Worm (Caenorhabditis elegans) whole organism, L1 larva: Measurements from ENCODE around the gene Y34B4A.10.
A peak's percentile ranks its signal among the peaks of the same experiment; 100 is the strongest.

Source experiments
- C04F5.9 ChIP-seq: sonication (generic microtip); optimal IDR thresholded peaks from 2 replicates; lab custom pipeline; 2016; ENCODE audit warnings: missing genetic modification characterization, missing compliant biosample characterization
- C16A3.4 ChIP-seq: fragments of 150-350 bp; optimal IDR thresholded peaks from 2 replicates; lab custom pipeline; 2014; ENCODE audit warnings: missing biosample characterization, missing genetic modification characterization
- F16B12.6 ChIP-seq: fragments of 150-350 bp; optimal IDR thresholded peaks from 2 replicates; lab custom pipeline; 2014; ENCODE audit warnings: missing biosample characterization, missing genetic modification characterization
- ama-1 ChIP-seq: fragments of 150-350 bp; optimal IDR thresholded peaks from 2 replicates; lab custom pipeline; 2014
- ceh-90 ChIP-seq: sonication (generic microtip); optimal IDR thresholded peaks from 2 replicates; lab custom pipeline; 2016; ENCODE audit warnings: missing genetic modification characterization, missing compliant biosample characterization
- dsc-1 ChIP-seq: sonication (generic microtip); optimal IDR thresholded peaks from 2 replicates; lab custom pipeline; 2016; ENCODE audit warnings: mild to moderate bottlenecking, missing genetic modification characterization, missing compliant biosample characterization
- egl-27 ChIP-seq, 2 experiments: fragments of 150-350 bp in 1 of 2; sonication (generic microtip); optimal IDR thresholded peaks; 3 replicates each; lab custom pipeline; 2017 to 2018; ENCODE audit warnings: missing biosample characterization in 2 of 2, missing genetic modification characterization in 2 of 2, missing genetic modification reagents in 2 of 2
- elt-2 ChIP-seq: sonication (generic microtip); optimal IDR thresholded peaks from 2 replicates; lab custom pipeline; 2016; ENCODE audit warnings: missing genetic modification characterization, mild to moderate bottlenecking, inconsistent platforms, missing compliant biosample characterization, missing genetic modification reagents
- fkh-4 ChIP-seq: sonication (generic microtip); optimal IDR thresholded peaks from 2 replicates; lab custom pipeline; 2016; ENCODE audit warnings: missing compliant biosample characterization, missing genetic modification characterization, borderline replicate concordance
- hlh-17 ChIP-seq: fragments of 200-800 bp; sonication (Bioruptor generic); optimal IDR thresholded peaks from 2 replicates; lab custom pipeline; 2018; ENCODE audit warnings: missing genetic modification characterization, mild to moderate bottlenecking, missing compliant biosample characterization, moderate library complexity, borderline replicate concordance
- lin-13 ChIP-seq: fragments of 150-350 bp; optimal IDR thresholded peaks from 2 replicates; lab custom pipeline; 2014; ENCODE audit warnings: missing biosample characterization, missing genetic modification reagents, missing genetic modification characterization
- lin-14 ChIP-seq: fragments of 200-800 bp; sonication (Bioruptor generic); optimal IDR thresholded peaks from 2 replicates; lab custom pipeline; 2018; ENCODE audit warnings: mild to moderate bottlenecking, missing genetic modification characterization, moderate library complexity, missing compliant biosample characterization
- lin-35 ChIP-seq, 2 experiments: fragments of 150-350 bp; optimal IDR thresholded peaks; 2 replicates each; lab custom pipeline; 2014; ENCODE audit warnings: missing biosample characterization in 2 of 2, missing genetic modification characterization in 2 of 2, missing genetic modification reagents in 2 of 2
- lin-39 ChIP-seq: fragments of 150-350 bp; optimal IDR thresholded peaks from 2 replicates; lab custom pipeline; 2014; ENCODE audit warnings: missing biosample characterization, missing genetic modification reagents, missing genetic modification characterization
- mef-2 ChIP-seq: fragments of 150-350 bp; optimal IDR thresholded peaks from 2 replicates; lab custom pipeline; 2014; ENCODE audit warnings: missing biosample characterization, missing genetic modification characterization
- mep-1 ChIP-seq: fragments of 150-350 bp; optimal IDR thresholded peaks from 2 replicates; lab custom pipeline; 2014; ENCODE audit warnings: missing biosample characterization, missing genetic modification characterization
- nhr-11 ChIP-seq: fragments of 150-350 bp; optimal IDR thresholded peaks from 2 replicates; lab custom pipeline; 2014; ENCODE audit warnings: missing biosample characterization, missing genetic modification characterization
- nhr-19 ChIP-seq: fragments of 200-800 bp; sonication (Bioruptor generic); conservative IDR thresholded peaks from 2 replicates; pipeline ENCODE4 v1.3.6; 2022; ENCODE audit warnings: missing genetic modification characterization, missing compliant biosample characterization
- nhr-28 ChIP-seq: fragments of 150-350 bp; optimal IDR thresholded peaks from 2 replicates; lab custom pipeline; 2014; ENCODE audit warnings: missing biosample characterization, missing genetic modification characterization
- nhr-47 ChIP-seq: sonication (generic microtip); optimal IDR thresholded peaks from 2 replicates; lab custom pipeline; 2016; ENCODE audit warnings: mild to moderate bottlenecking, missing genetic modification characterization, moderate library complexity, missing compliant biosample characterization
- nhr-84 ChIP-seq: sonication (generic microtip); optimal IDR thresholded peaks from 2 replicates; lab custom pipeline; 2017; ENCODE audit warnings: missing biosample characterization, missing genetic modification characterization
- pag-3 ChIP-seq: sonication (generic microtip); optimal IDR thresholded peaks from 2 replicates; lab custom pipeline; 2017; ENCODE audit warnings: missing genetic modification characterization, mild to moderate bottlenecking, missing compliant biosample characterization, antibody characterized with exemption, borderline replicate concordance; ENCODE audit not compliant: insufficient read depth
- rnt-1 ChIP-seq: sonication (generic microtip); optimal IDR thresholded peaks from 2 replicates; lab custom pipeline; 2016; ENCODE audit warnings: mild to moderate bottlenecking, missing genetic modification characterization, moderate library complexity, missing compliant biosample characterization
- skn-1 ChIP-seq: fragments of 150-350 bp; optimal IDR thresholded peaks from 2 replicates; lab custom pipeline; 2014; ENCODE audit warnings: missing biosample characterization, missing genetic modification characterization
- snu-23 ChIP-seq: sonication (generic microtip); optimal IDR thresholded peaks from 2 replicates; lab custom pipeline; 2016; ENCODE audit warnings: missing genetic modification characterization, missing compliant biosample characterization
- sptf-1 ChIP-seq: fragments of 150-350 bp; optimal IDR thresholded peaks from 2 replicates; lab custom pipeline; 2014; ENCODE audit warnings: missing biosample characterization, missing genetic modification characterization
- tbx-2 ChIP-seq: sonication (generic microtip); optimal IDR thresholded peaks from 2 replicates; lab custom pipeline; 2016; ENCODE audit warnings: missing genetic modification characterization, missing compliant biosample characterization
- tlp-1 ChIP-seq: fragments of 150-350 bp; optimal IDR thresholded peaks from 2 replicates; lab custom pipeline; 2014; ENCODE audit warnings: missing biosample characterization, missing genetic modification characterization
- unc-98 ChIP-seq: fragments of 200-800 bp; sonication (Bioruptor generic); IDR thresholded peaks from 2 replicates; pipeline ENCODE4 v1.3.6; 2022; ENCODE audit warnings: missing genetic modification characterization, missing compliant biosample characterization
- zag-1 ChIP-seq: fragments of 150-350 bp; optimal IDR thresholded peaks from 2 replicates; lab custom pipeline; 2014; ENCODE audit warnings: missing biosample characterization, missing genetic modification characterization
- zip-4 ChIP-seq: fragments of 200-800 bp; sonication (Bioruptor generic); optimal IDR thresholded peaks from 2 replicates; lab custom pipeline; 2018; ENCODE audit warnings: mild to moderate bottlenecking, missing genetic modification characterization, moderate library complexity, missing compliant biosample characterization
- ztf-4 ChIP-seq: fragments of 150-350 bp; optimal IDR thresholded peaks from 2 replicates; lab custom pipeline; 2014; ENCODE audit warnings: missing biosample characterization, missing genetic modification characterization

Y34B4A.10 gene

ce11 chrX:5252798-5253197 is 3.1 kb downstream of the Y34B4A.10 start, which contains the start of gene nspg-14:
Gene nspg-14, plus strand, starts transcription at chrX:5253047.
- TF ChIP-seq F16B12.6 (tag; lab: Kevin White, UChicago) (no peak), nhr-47 (no peak), elt-2 (tag; lab: Kevin White, UChicago) (peak; percentile 61), egl-27 (tag; optimal IDR thresholded peaks at IDR 0.05; lab: Kevin White, UChicago) (no peak), pag-3 (tag; lab: Kevin White, UChicago) (no peak), zag-1 (tag; lab: Kevin White, UChicago) (no peak), nhr-11 (no peak), lin-35 (GFP tag; optimal IDR thresholded peaks at IDR 0.05; lab: Kevin White, UChicago) (no peak), tbx-2 (no peak), lin-39 (no peak), sptf-1 (no peak), unc-98 (GFP tag; lab: Robert Waterston, UW) (no peak), C04F5.9 (tag; lab: Kevin White, UChicago) (no peak), C16A3.4 (tag; lab: Kevin White, UChicago) (no peak), rnt-1 (tag; lab: Kevin White, UChicago) (no peak), lin-14 (GFP tag; lab: Kevin White, UChicago) (peak; percentile 10), skn-1 (tag; lab: Kevin White, UChicago) (no peak)

DNA sequence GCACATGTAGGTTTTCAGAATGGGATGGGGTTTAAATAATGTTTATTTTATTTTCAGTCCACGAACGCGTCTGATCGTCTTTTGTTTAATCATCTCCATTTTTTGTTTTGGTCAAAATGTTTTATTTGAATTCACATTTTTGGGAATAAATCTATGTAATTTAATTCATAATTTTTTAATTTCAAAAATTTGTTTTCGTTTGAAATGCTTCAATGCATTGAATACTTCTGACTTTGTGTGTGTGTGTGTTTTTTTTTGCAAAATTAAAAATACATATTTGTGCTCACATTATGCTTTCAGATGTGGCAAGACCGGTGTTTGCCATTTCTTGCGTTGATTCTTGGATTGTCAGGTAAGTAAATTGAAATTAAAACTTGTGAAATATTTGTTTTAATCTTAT is 5.2 kb downstream of the Y34B4A.10 start, which contains the start of gene nspg-13:
TSS of gene nspg-13 (plus strand) at position 301 of the 400 bp plus-strand sequence.
- TF ChIP-seq ceh-90 (no peak), ztf-4 (tag; lab: Kevin White, UChicago) (no peak), nhr-28 (tag; lab: Kevin White, UChicago) (no peak), lin-13 (GFP tag; lab: Kevin White, UChicago) (no peak), hlh-17 (GFP tag; lab: Kevin White, UChicago) (no peak), nhr-19 (GFP tag; lab: Robert Waterston, UW) (no peak), mep-1 (tag; lab: Kevin White, UChicago) (no peak), mef-2 (tag; lab: Kevin White, UChicago) (no peak), nhr-84 (tag; lab: Kevin White, UChicago) (no peak), zip-4 (GFP tag; lab: Kevin White, UChicago) (no peak), elt-2 (tag; lab: Kevin White, UChicago) (no peak)

DNA sequence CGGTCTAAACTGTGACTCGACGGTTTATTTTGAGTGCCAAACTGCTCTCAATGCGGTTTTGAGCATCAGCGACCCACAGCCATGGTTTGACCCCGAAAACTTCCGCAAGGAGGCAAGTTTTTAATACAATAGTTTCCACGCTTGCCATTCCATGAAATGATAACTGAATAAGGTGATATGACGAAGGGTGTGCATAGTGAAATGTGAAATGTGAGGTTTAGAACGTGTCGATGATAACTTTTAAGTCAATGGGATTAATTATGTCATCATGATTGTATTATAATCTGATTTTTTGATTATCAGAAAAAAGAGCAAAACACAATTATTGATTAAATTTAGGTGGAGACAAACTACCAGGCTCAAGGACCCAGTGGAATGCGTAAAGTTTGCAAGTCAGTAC is 5.6 kb downstream of the Y34B4A.10 start:
- TF ChIP-seq nhr-19 (GFP tag; lab: Robert Waterston, UW), result no peak
- TF ChIP-seq elt-2 (tag; lab: Kevin White, UChicago), result peak; percentile 64

- peak; percentile 52 for TF ChIP-seq elt-2 (tag; lab: Kevin White, UChicago)
- TF ChIP-seq snu-23 (GFP tag; lab: Kevin White, UChicago), result no peak
- TF ChIP-seq, all 84 proteins: peak for 1
These were observed 7.3 kb downstream of the Y34B4A.10 start, which contains the start of gene nspg-12 for ce11 chrX:5256999-5257398. Gene nspg-12, plus strand, starts transcription at chrX:5257299.

ce11 chrX:5260389-5260788 is 10.7 kb downstream of the Y34B4A.10 start:
- TF ChIP-seq fkh-4, result peak; percentile 86
- TF ChIP-seq dsc-1 (tag; lab: Kevin White, UChicago), result peak; percentile 97
- TF ChIP-seq hlh-17 (GFP tag; lab: Kevin White, UChicago), result no peak

ce11 chrX:5262033-5262432 is 12.3 kb downstream of the Y34B4A.10 start:
- no peak for TF ChIP-seq ama-1
- peak; percentile 31 for TF ChIP-seq elt-2 (tag; lab: Kevin White, UChicago)
- peak; percentile 6 for TF ChIP-seq tlp-1 (tag; lab: Kevin White, UChicago)
